Worm (Caenorhabditis elegans): Measurements from ENCODE around the gene gst-11.

Gene gst-11

ce11 chrX:3625599-3625998 lies 8.0 kb downstream of the gst-11 start:
- no peak for TF ChIP-seq sea-2 (GFP tag; optimal IDR thresholded peaks at IDR 0.05)
- TF ChIP-seq ceh-82 (tag; optimal IDR thresholded peaks at IDR 0.05), result no peak
- no peak for TF ChIP-seq ama-1 (optimal IDR thresholded peaks at IDR 0.05)
- no peak for TF ChIP-seq nhr-12 (tag; optimal IDR thresholded peaks at IDR 0.05)
- no peak for TF ChIP-seq zag-1 (tag; optimal IDR thresholded peaks at IDR 0.05)
- no peak for TF ChIP-seq pqm-1 (tag; optimal IDR thresholded peaks at IDR 0.05)
- no peak for TF ChIP-seq elt-3 (tag; optimal IDR thresholded peaks at IDR 0.05)
- TF ChIP-seq aly-2 (tag; optimal IDR thresholded peaks at IDR 0.05), result no peak
- TF ChIP-seq unc-62 (GFP tag; optimal IDR thresholded peaks at IDR 0.05), result no peak
- TF ChIP-seq elt-2 (tag; optimal IDR thresholded peaks at IDR 0.05), result no peak
- TF ChIP-seq nhr-28 (tag; optimal IDR thresholded peaks at IDR 0.05), result no peak
- no peak for TF ChIP-seq ztf-4 (tag; optimal IDR thresholded peaks at IDR 0.05)
- TF ChIP-seq hmg-11 (tag; optimal IDR thresholded peaks at IDR 0.05), result no peak
- no peak for TF ChIP-seq ztf-11 (tag; optimal IDR thresholded peaks at IDR 0.05)
- no peak for TF ChIP-seq fkh-2 (tag; optimal IDR thresholded peaks at IDR 0.05)
- no peak for TF ChIP-seq mdl-1 (tag; optimal IDR thresholded peaks at IDR 0.05)
- TF ChIP-seq nhr-25 (tag; optimal IDR thresholded peaks at IDR 0.05), result no peak

- no peak for TF ChIP-seq nhr-25 (tag; optimal IDR thresholded peaks at IDR 0.05)
- TF ChIP-seq ceh-16 (tag; optimal IDR thresholded peaks at IDR 0.05), result no peak
- TF ChIP-seq zag-1 (tag; optimal IDR thresholded peaks at IDR 0.05), result no peak
- TF ChIP-seq aly-2 (tag; optimal IDR thresholded peaks at IDR 0.05), result no peak
- TF ChIP-seq ama-1 (optimal IDR thresholded peaks at IDR 0.05), result no peak
- no peak for TF ChIP-seq lsy-12 (tag; optimal IDR thresholded peaks at IDR 0.05)
- no peak for TF ChIP-seq unc-39 (tag; optimal IDR thresholded peaks at IDR 0.05)
- no peak for TF ChIP-seq nhr-12 (tag; optimal IDR thresholded peaks at IDR 0.05)
- no peak for TF ChIP-seq fos-1 (tag; optimal IDR thresholded peaks at IDR 0.05)
- TF ChIP-seq mml-1 (tag; optimal IDR thresholded peaks at IDR 0.05), result no peak
- TF ChIP-seq nhr-67 (tag; optimal IDR thresholded peaks at IDR 0.05), result no peak
Observed at ce11 chrX:3623162-3623561, 10.4 kb downstream of the gst-11 start, which contains the start of gene C18B2.2. TSS of gene C18B2.2 (plus strand) at chrX:3623462.

DNA sequence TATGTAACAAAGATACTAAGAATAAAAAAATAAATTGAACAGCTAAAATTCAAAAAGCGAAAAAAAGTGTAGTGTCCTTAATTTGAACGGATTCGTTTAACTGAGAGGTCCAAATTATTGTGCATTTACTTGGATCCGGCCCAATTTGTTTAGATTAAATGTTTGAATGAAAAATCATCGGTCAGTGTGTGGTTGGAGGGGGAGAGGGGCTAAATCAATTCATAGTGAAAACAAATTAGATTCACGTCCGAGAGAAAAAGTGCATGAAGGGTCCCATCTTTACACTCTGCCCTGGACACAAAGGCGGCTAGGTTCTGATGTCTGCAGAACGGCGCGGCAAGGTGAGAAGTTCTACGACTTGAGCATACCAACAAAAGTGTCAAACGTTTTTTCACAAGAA lies 14.7 kb downstream of the gst-11 start:
- TF ChIP-seq mml-1 (tag; optimal IDR thresholded peaks at IDR 0.05), result no peak
- no peak for TF ChIP-seq nhr-23 (tag; optimal IDR thresholded peaks at IDR 0.05)
- TF ChIP-seq nhr-76 (tag; optimal IDR thresholded peaks at IDR 0.05), result no peak
- no peak for TF ChIP-seq unc-39 (tag; optimal IDR thresholded peaks at IDR 0.05)
- no peak for TF ChIP-seq nhr-43 (tag; optimal IDR thresholded peaks at IDR 0.05; ENCODE audit: poor library complexity, severe bottlenecking)

DNA sequence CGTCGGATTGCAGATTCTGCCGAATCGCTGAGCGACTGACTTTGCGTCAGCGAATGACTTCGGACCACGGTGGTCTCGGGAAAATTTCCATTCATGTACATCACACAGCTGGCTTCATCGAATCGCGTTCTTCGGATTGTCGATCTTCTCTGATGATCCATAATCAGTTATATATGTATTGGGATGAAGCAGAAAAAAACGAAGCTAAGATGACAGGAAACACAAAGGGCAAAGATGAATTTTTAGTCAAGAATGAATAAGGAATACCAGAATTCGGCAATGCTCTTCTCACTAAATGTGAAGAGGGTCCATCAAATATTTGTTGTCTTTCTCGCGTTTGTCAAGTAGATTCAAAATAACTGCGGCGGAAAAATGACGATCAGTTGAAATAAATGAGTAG lies 16.3 kb downstream of the gst-11 start, which contains the start of gene del-9:
del-9 (minus strand) TSS at position 101 of the 400 bp plus-strand sequence.
- no peak for TF ChIP-seq pha-4 (tag; optimal IDR thresholded peaks at IDR 0.05)
- TF ChIP-seq fos-1 (tag; optimal IDR thresholded peaks at IDR 0.05), result no peak
- TF ChIP-seq nhr-25 (tag; optimal IDR thresholded peaks at IDR 0.05), result no peak
- no peak for TF ChIP-seq aly-2 (tag; optimal IDR thresholded peaks at IDR 0.05)
- no peak for TF ChIP-seq nhr-11 (tag; optimal IDR thresholded peaks at IDR 0.05)
- no peak for TF ChIP-seq elt-2 (tag; optimal IDR thresholded peaks at IDR 0.05)
- TF ChIP-seq nhr-67 (tag; optimal IDR thresholded peaks at IDR 0.05), result no peak
- no peak for TF ChIP-seq nhr-76 (tag; optimal IDR thresholded peaks at IDR 0.05)
- no peak for TF ChIP-seq eor-1 (tag; optimal IDR thresholded peaks at IDR 0.05)
- TF ChIP-seq ceh-9 (tag; optimal IDR thresholded peaks at IDR 0.05), result no peak

DNA sequence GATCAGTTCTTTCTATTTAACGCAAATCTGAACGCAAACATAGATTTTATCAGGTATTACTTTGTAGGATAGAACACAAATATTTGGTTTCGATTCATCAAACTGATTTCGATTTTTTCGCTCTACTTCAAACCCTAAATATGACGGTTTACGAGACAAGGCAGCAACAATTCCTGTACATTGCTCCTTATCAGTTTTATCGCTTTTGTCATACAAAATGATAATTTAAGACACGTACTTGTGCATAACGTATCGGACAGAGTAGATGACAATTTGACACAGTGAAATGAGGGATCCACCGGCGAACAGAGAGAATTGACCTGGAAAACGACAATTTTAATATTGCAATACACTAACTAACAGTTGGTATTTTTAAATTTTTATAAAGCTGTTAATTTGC lies 19.9 kb downstream of the gst-11 start:
- peak; percentile 91 for TF ChIP-seq elt-2 (tag; optimal IDR thresholded peaks at IDR 0.05)
- TF ChIP-seq egl-5 (tag; optimal IDR thresholded peaks at IDR 0.05), result no peak
- peak; percentile 28 for TF ChIP-seq skn-1 (tag; optimal IDR thresholded peaks at IDR 0.05)
- peak; percentile 76 for TF ChIP-seq pqm-1 (tag; optimal IDR thresholded peaks at IDR 0.05)
- TF ChIP-seq sea-2 (GFP tag; optimal IDR thresholded peaks at IDR 0.05), result no peak

ce11 chrX:3611740-3612139 lies 21.8 kb downstream of the gst-11 start:
- TF ChIP-seq fkh-2 (tag; optimal IDR thresholded peaks at IDR 0.05), result no peak
- no peak for TF ChIP-seq aly-2 (tag; optimal IDR thresholded peaks at IDR 0.05)
- TF ChIP-seq fos-1 (tag; optimal IDR thresholded peaks at IDR 0.05), result no peak
- no peak for TF ChIP-seq nhr-43 (tag; optimal IDR thresholded peaks at IDR 0.05; ENCODE audit: poor library complexity, severe bottlenecking)
- no peak for TF ChIP-seq nhr-11 (tag; optimal IDR thresholded peaks at IDR 0.05)
- TF ChIP-seq jun-1 (tag; optimal IDR thresholded peaks at IDR 0.05), result no peak
- no peak for TF ChIP-seq unc-39 (tag; optimal IDR thresholded peaks at IDR 0.05)
- no peak for TF ChIP-seq hmg-11 (tag; optimal IDR thresholded peaks at IDR 0.05)
- no peak for TF ChIP-seq elt-3 (tag; optimal IDR thresholded peaks at IDR 0.05)
- no peak for TF ChIP-seq pqm-1 (tag; optimal IDR thresholded peaks at IDR 0.05)
- no peak for TF ChIP-seq lin-39 (tag; optimal IDR thresholded peaks at IDR 0.05)
